Worm (Caenorhabditis elegans) whole organism, L1 larva: Measurements from ENCODE around the gene F31E8.4.

ENCODE experiments used
- aly-2 ChIP-seq: fragments of 150-350 bp; optimal IDR thresholded peaks from 2 replicates; lab custom pipeline; 2014; ENCODE audit warnings: missing biosample characterization, missing genetic modification characterization
- elt-2 ChIP-seq: sonication (generic microtip); optimal IDR thresholded peaks from 2 replicates; lab custom pipeline; 2016; ENCODE audit warnings: missing genetic modification characterization, mild to moderate bottlenecking, inconsistent platforms, missing compliant biosample characterization, missing genetic modification reagents
- jun-1 ChIP-seq: fragments of 150-350 bp; optimal IDR thresholded peaks from 2 replicates; lab custom pipeline; 2014; ENCODE audit warnings: missing biosample characterization, missing genetic modification reagents, missing genetic modification characterization
- mdl-1 ChIP-seq, 2 experiments: fragments of 150-350 bp; optimal IDR thresholded peaks; 2 replicates each; lab custom pipeline; 2014 to 2017; ENCODE audit warnings: missing biosample characterization in 2 of 2, missing genetic modification characterization in 2 of 2, inconsistent platforms in 1 of 2
- snpc-4 ChIP-seq: fragments of 150-350 bp; optimal IDR thresholded peaks from 2 replicates; lab custom pipeline; 2014; ENCODE audit warnings: missing biosample characterization, missing genetic modification characterization

ce11 chrII:6812514-6812913, 12.6 kb upstream of the F31E8.4 start:
- TF ChIP-seq aly-2 (tag; lab: Kevin White, UChicago) (no peak), snpc-4 (no peak), jun-1 (no peak), elt-2 (tag; lab: Kevin White, UChicago) (no peak), mdl-1 (tag; optimal IDR thresholded peaks at IDR 0.05; lab: Kevin White, UChicago) (no peak)
